Fruit fly (Drosophila melanogaster) whole organism, embryonic: ENCODE measurements around the gene zf30C.
A peak's percentile ranks its signal among the peaks of the same experiment; 100 is the strongest.

Source experiments
- BtbVII ChIP-seq: fragments of 200-800 bp; sonication (Bioruptor generic); optimal IDR thresholded peaks from 3 replicates; lab custom pipeline; 2017; ENCODE audit warnings: missing biosample characterization, mild to moderate bottlenecking, missing genetic modification characterization
- CG10366 ChIP-seq: fragments of 200-800 bp; sonication (Bioruptor generic); IDR thresholded peaks from 2 replicates; pipeline ENCODE4 v1.3.6; 2022; ENCODE audit warnings: missing biosample characterization, missing genetic modification characterization
- CG11723 ChIP-seq: fragments of 200-800 bp; sonication (Bioruptor generic); optimal IDR thresholded peaks from 2 replicates; lab custom pipeline; 2017; ENCODE audit warnings: missing biosample characterization, mild to moderate bottlenecking, missing genetic modification characterization
- CG1233 ChIP-seq: fragments of 200-800 bp; sonication (Bioruptor generic); optimal IDR thresholded peaks from 4 replicates; lab custom pipeline; 2018; ENCODE audit warnings: missing biosample characterization, mild to moderate bottlenecking, missing genetic modification characterization
- CG13624 ChIP-seq: fragments of 200-800 bp; sonication (Bioruptor generic); optimal IDR thresholded peaks from 2 replicates; lab custom pipeline; 2016; ENCODE audit warnings: missing biosample characterization, missing genetic modification characterization
- CG14014 ChIP-seq: fragments of 200-800 bp; sonication (Bioruptor generic); IDR thresholded peaks from 2 replicates; pipeline ENCODE4 v1.3.6; 2022; ENCODE audit warnings: missing biosample characterization, missing genetic modification characterization
- CG1529 ChIP-seq: fragments of 200-800 bp; sonication (Bioruptor generic); optimal IDR thresholded peaks from 3 replicates; lab custom pipeline; 2018; ENCODE audit warnings: missing biosample characterization, missing genetic modification characterization
- CG17359 ChIP-seq: fragments of 200-800 bp; sonication (Bioruptor generic); optimal IDR thresholded peaks from 3 replicates; lab custom pipeline; 2018; ENCODE audit warnings: missing biosample characterization, mild to moderate bottlenecking, missing genetic modification characterization, moderate library complexity
- CG17802 ChIP-seq: fragments of 200-800 bp; sonication (Bioruptor generic); optimal IDR thresholded peaks from 2 replicates; lab custom pipeline; 2018; ENCODE audit warnings: missing biosample characterization, mild to moderate bottlenecking, missing genetic modification characterization, moderate library complexity
- CG18262 ChIP-seq: fragments of 200-800 bp; optimal IDR thresholded peaks from 3 replicates; lab custom pipeline; 2019; ENCODE audit warnings: missing biosample characterization, mild to moderate bottlenecking, missing genetic modification characterization, moderate library complexity
- CG2712 ChIP-seq: fragments of 200-800 bp; optimal IDR thresholded peaks from 3 replicates; lab custom pipeline; 2019; ENCODE audit warnings: missing biosample characterization, mild to moderate bottlenecking, missing genetic modification characterization, moderate library complexity
- CG2889 ChIP-seq: fragments of 200-800 bp; sonication (Bioruptor generic); IDR thresholded peaks from 3 replicates; pipeline ENCODE4 v1.3.6; 2022; ENCODE audit warnings: missing biosample characterization, missing genetic modification characterization
- CG30020 ChIP-seq: fragments of 200-800 bp; optimal IDR thresholded peaks from 2 replicates; lab custom pipeline; 2019; ENCODE audit warnings: missing biosample characterization, mild to moderate bottlenecking, missing genetic modification characterization, moderate library complexity
- CG31441 ChIP-seq: fragments of 200-800 bp; sonication (Bioruptor generic); IDR thresholded peaks from 2 replicates; pipeline ENCODE4 v1.3.6; 2022; ENCODE audit warnings: missing biosample characterization, missing genetic modification characterization
- CG3838 ChIP-seq: fragments of 200-800 bp; sonication (Bioruptor generic); optimal IDR thresholded peaks from 3 replicates; lab custom pipeline; 2016; ENCODE audit warnings: missing biosample characterization, missing genetic modification characterization
- CG3847 ChIP-seq: fragments of 200-800 bp; sonication (Bioruptor generic); IDR thresholded peaks from 2 replicates; pipeline ENCODE4 v1.3.6; 2022; ENCODE audit warnings: missing biosample characterization, missing genetic modification characterization
- CG3995 ChIP-seq: fragments of 200-800 bp; sonication (Bioruptor generic); optimal IDR thresholded peaks from 3 replicates; lab custom pipeline; 2016; ENCODE audit warnings: missing biosample characterization, missing genetic modification characterization
- CG6683 ChIP-seq: fragments of 200-800 bp; sonication (Bioruptor generic); optimal IDR thresholded peaks from 2 replicates; lab custom pipeline; 2017; ENCODE audit warnings: missing biosample characterization, mild to moderate bottlenecking, missing genetic modification characterization, missing genetic modification reagents
- CG6689 ChIP-seq: fragments of 200-800 bp; sonication (Bioruptor generic); IDR thresholded peaks from 2 replicates; pipeline ENCODE4 v1.3.6; 2022; ENCODE audit warnings: missing biosample characterization, missing genetic modification characterization
- CG7357 ChIP-seq: fragments of 200-800 bp; sonication (Bioruptor generic); IDR thresholded peaks from 3 replicates; pipeline ENCODE4 v1.3.6; 2022; ENCODE audit warnings: missing biosample characterization, missing genetic modification characterization
- CG8359 ChIP-seq: fragments of 200-800 bp; sonication (Bioruptor generic); optimal IDR thresholded peaks from 2 replicates; lab custom pipeline; 2017; ENCODE audit warnings: missing biosample characterization, mild to moderate bottlenecking, missing genetic modification characterization, borderline replicate concordance
- CoRest ChIP-seq: fragments of 200-800 bp; sonication (Bioruptor generic); optimal IDR thresholded peaks from 3 replicates; lab custom pipeline; 2018; ENCODE audit warnings: missing biosample characterization, mild to moderate bottlenecking, missing genetic modification characterization, moderate library complexity
- CrebB ChIP-seq: fragments of 200-800 bp; sonication (Bioruptor generic); optimal IDR thresholded peaks from 3 replicates; lab custom pipeline; 2018; ENCODE audit warnings: missing biosample characterization, mild to moderate bottlenecking, missing genetic modification characterization
- HLH54F ChIP-seq: fragments of 200-800 bp; sonication (Bioruptor generic); optimal IDR thresholded peaks from 3 replicates; lab custom pipeline; 2016; ENCODE audit warnings: missing biosample characterization, missing genetic modification characterization
- Lpt ChIP-seq: fragments of >200 bp; optimal IDR thresholded peaks from 2 replicates; lab custom pipeline; 2018; ENCODE audit warnings: missing biosample characterization, missing genetic modification characterization
- Meics ChIP-seq: fragments of 200-800 bp; sonication (Bioruptor generic); optimal IDR thresholded peaks from 2 replicates; lab custom pipeline; 2017; ENCODE audit warnings: missing biosample characterization, mild to moderate bottlenecking, missing genetic modification characterization
- Mes4 ChIP-seq: fragments of 200-800 bp; sonication (Bioruptor generic); optimal IDR thresholded peaks from 2 replicates; lab custom pipeline; 2016; ENCODE audit warnings: missing biosample characterization, missing genetic modification characterization
- Neu2 ChIP-seq: fragments of 200-800 bp; sonication (Bioruptor generic); optimal IDR thresholded peaks from 3 replicates; lab custom pipeline; 2016; ENCODE audit warnings: missing biosample characterization, missing genetic modification characterization, borderline replicate concordance
- Oaz ChIP-seq: fragments of 200-800 bp; sonication (Bioruptor generic); IDR thresholded peaks from 2 replicates; pipeline ENCODE4 v1.3.6; 2022; ENCODE audit warnings: missing biosample characterization, missing genetic modification characterization
- Oli ChIP-seq: fragments of 200-800 bp; sonication (Bioruptor generic); optimal IDR thresholded peaks from 2 replicates; lab custom pipeline; 2018; ENCODE audit warnings: missing biosample characterization, mild to moderate bottlenecking, missing genetic modification characterization, moderate library complexity
- PHDP ChIP-seq: fragments of 200-800 bp; sonication (Bioruptor generic); optimal IDR thresholded peaks from 3 replicates; lab custom pipeline; 2018; ENCODE audit warnings: missing biosample characterization, mild to moderate bottlenecking, missing genetic modification characterization, moderate library complexity
- Rx ChIP-seq: fragments of 200-800 bp; sonication (Bioruptor generic); IDR thresholded peaks from 2 replicates; pipeline ENCODE4 v1.3.6; 2022; ENCODE audit warnings: missing biosample characterization, missing genetic modification characterization
- corto ChIP-seq: fragments of 200-800 bp; sonication (Bioruptor generic); optimal IDR thresholded peaks from 2 replicates; lab custom pipeline; 2016; ENCODE audit warnings: missing biosample characterization, mild to moderate bottlenecking, missing genetic modification characterization, moderate library complexity
- dati ChIP-seq: fragments of 200-800 bp; sonication (Bioruptor generic); IDR thresholded peaks from 2 replicates; pipeline ENCODE4 v1.3.6; 2022; ENCODE audit warnings: missing biosample characterization, missing genetic modification characterization
- disco-r ChIP-seq: fragments of 200-800 bp; sonication (Bioruptor generic); optimal IDR thresholded peaks from 2 replicates; lab custom pipeline; 2016; ENCODE audit warnings: missing biosample characterization, missing genetic modification characterization
- dm ChIP-seq: fragments of 200-800 bp; sonication (Bioruptor generic); optimal IDR thresholded peaks from 3 replicates; lab custom pipeline; 2016; ENCODE audit warnings: missing biosample characterization, missing genetic modification characterization
- dpn ChIP-seq, 2 experiments: fragments of 200-800 bp; sonication (Bioruptor generic); optimal IDR thresholded peaks; 3 replicates each; lab custom pipeline; 2016; ENCODE audit warnings: missing biosample characterization in 2 of 2, missing genetic modification characterization in 2 of 2
- dysf ChIP-seq: fragments of 200-800 bp; sonication (Bioruptor generic); IDR thresholded peaks from 3 replicates; pipeline ENCODE4 v1.3.6; 2022; ENCODE audit warnings: missing biosample characterization, missing genetic modification characterization
- gsb-n ChIP-seq: fragments of 200-800 bp; sonication (Bioruptor generic); optimal IDR thresholded peaks from 3 replicates; lab custom pipeline; 2018; ENCODE audit warnings: missing biosample characterization, mild to moderate bottlenecking, missing genetic modification characterization
- gt ChIP-seq: fragments of 200-800 bp; sonication (Bioruptor generic); IDR thresholded peaks from 2 replicates; pipeline ENCODE4 v1.3.6; 2022; ENCODE audit warnings: missing biosample characterization, missing genetic modification characterization
- ham ChIP-seq: fragments of 200-800 bp; sonication (Bioruptor generic); IDR thresholded peaks from 2 replicates; pipeline ENCODE4 v1.3.6; 2022; ENCODE audit warnings: missing biosample characterization, missing genetic modification characterization
- hbn ChIP-seq: fragments of 200-800 bp; sonication (Bioruptor generic); IDR thresholded peaks from 2 replicates; pipeline ENCODE4 v1.3.6; 2022; ENCODE audit warnings: missing biosample characterization, missing genetic modification characterization; ENCODE audit not compliant: partially characterized antibody
- kay ChIP-seq: fragments of 200-800 bp; sonication (Bioruptor generic); optimal IDR thresholded peaks from 2 replicates; lab custom pipeline; 2016; ENCODE audit warnings: missing biosample characterization, missing genetic modification characterization
- ssp ChIP-seq: fragments of 200-800 bp; sonication (Bioruptor generic); IDR thresholded peaks from 2 replicates; pipeline ENCODE4 v1.3.6; 2022; ENCODE audit warnings: missing biosample characterization, missing genetic modification characterization
- tap ChIP-seq: fragments of 200-800 bp; optimal IDR thresholded peaks from 3 replicates; lab custom pipeline; 2019; ENCODE audit warnings: missing biosample characterization, mild to moderate bottlenecking, missing genetic modification characterization, moderate library complexity
- ttk ChIP-seq: fragments of 200-800 bp; sonication (Bioruptor generic); IDR thresholded peaks from 2 replicates; pipeline ENCODE4 v2.1.2; 2022; ENCODE audit warnings: missing biosample characterization, missing genetic modification characterization
- vfl ChIP-seq: fragments of 200-800 bp; sonication (Bioruptor generic); optimal IDR thresholded peaks from 2 replicates; lab custom pipeline; 2016; ENCODE audit warnings: missing biosample characterization, missing genetic modification characterization
- wor ChIP-seq: fragments of 200-800 bp; sonication (Bioruptor generic); IDR thresholded peaks from 2 replicates; pipeline ENCODE4 v1.3.6; 2022; ENCODE audit warnings: missing biosample characterization, missing genetic modification characterization
- zfh1 ChIP-seq: fragments of 200-800 bp; sonication (Bioruptor generic); IDR thresholded peaks from 3 replicates; pipeline ENCODE4 v1.3.6; 2022; ENCODE audit warnings: missing biosample characterization, missing genetic modification characterization

The zf30C gene

dm6 chr2L:9757990-9758814 lies at the start of gene zf30C (continued):
- TF ChIP-seq tap, result no peak
- peak; percentile 86 for TF ChIP-seq zfh1 (GFP tag; lab: Robert Waterston, UW)
- TF ChIP-seq kay (GFP tag; lab: Kevin White, UChicago), result peak; percentile 76
- TF ChIP-seq CG1233 (GFP tag; lab: Kevin White, UChicago), result peak; percentile 62
- peak; percentile 57 for TF ChIP-seq BtbVII (GFP tag; lab: Kevin White, UChicago)
- TF ChIP-seq disco-r (GFP tag; lab: Kevin White, UChicago), result peak; percentile 62
- TF ChIP-seq CG6689 (GFP tag; lab: Robert Waterston, UW), result peak; percentile 73
- TF ChIP-seq CG11723, result peak; percentile 78
- peak; percentile 76 for TF ChIP-seq PHDP
- peak; percentile 84 for TF ChIP-seq ttk (GFP tag; lab: Robert Waterston, UW)
- TF ChIP-seq Mes4 (GFP tag; lab: Kevin White, UChicago), result peak; percentile 82
- peak; percentile 63 for TF ChIP-seq Oaz (GFP tag; lab: Robert Waterston, UW)
- TF ChIP-seq CG2712 (tag; lab: Kevin White, UChicago), result peak; percentile 79
- peak; percentile 81 for TF ChIP-seq Meics (GFP tag; lab: Kevin White, UChicago)
- TF ChIP-seq CG17802 (tag; lab: Kevin White, UChicago), result peak; percentile 70
- peak; percentile 30 for TF ChIP-seq corto (GFP tag; lab: Kevin White, UChicago)
- peak; percentile 90 for TF ChIP-seq CG13624 (GFP tag; lab: Kevin White, UChicago)
- peak; percentile 72 for TF ChIP-seq Oli (tag; lab: Kevin White, UChicago)
- peak; percentile 85 for TF ChIP-seq vfl
- peak; percentile 54; the same call in 1 of the 2 replicates for TF ChIP-seq wor (GFP tag; lab: Robert Waterston, UW)
- TF ChIP-seq Lpt, result no peak
- peak; percentile 76 for TF ChIP-seq CG17359 (tag; lab: Kevin White, UChicago)
- peak; percentile 77 for TF ChIP-seq Rx (GFP tag; lab: Robert Waterston, UW)
- peak; percentile 93 for TF ChIP-seq HLH54F (GFP tag; lab: Kevin White, UChicago)
- TF ChIP-seq CG10366 (GFP tag; lab: Robert Waterston, UW), result peak; percentile 82
- peak; percentile 51 for TF ChIP-seq CG1529
- TF ChIP-seq Neu2 (GFP tag; lab: Kevin White, UChicago), result peak; percentile 74
- peak; percentile 38 for TF ChIP-seq CG8359
- TF ChIP-seq CG7357, result peak; percentile 63; the same call in 1 of the 3 replicates
- TF ChIP-seq CG18262 (tag; lab: Kevin White, UChicago), result peak; percentile 70
- 0 out of 2 replicates have a peak, but pooled peaks have one; percentile 20 for TF ChIP-seq hbn (GFP tag; lab: Robert Waterston, UW)
- peak; percentile 47; the same call in 1 of the 2 replicates for TF ChIP-seq gt
- peak; percentile 51 for TF ChIP-seq CG6683 (GFP tag; lab: Kevin White, UChicago)
- peak; percentile 82 for TF ChIP-seq dysf (GFP tag; lab: Robert Waterston, UW)
- peak; percentile 90 to 93 for TF ChIP-seq dpn (GFP tag; optimal IDR thresholded peaks at IDR 0.05; lab: Kevin White, UChicago)
- TF ChIP-seq CrebB (tag; lab: Kevin White, UChicago), result peak; percentile 61
- peak; percentile 86 for TF ChIP-seq CG3847 (GFP tag; lab: Robert Waterston, UW)
- peak; percentile 37 for TF ChIP-seq CG30020 (tag; lab: Kevin White, UChicago)
- TF ChIP-seq CG3995, result peak; percentile 25
- TF ChIP-seq dm (GFP tag; lab: Kevin White, UChicago), result peak; percentile 77
- peak; percentile 79 for TF ChIP-seq CoRest (tag; lab: Kevin White, UChicago)
- TF ChIP-seq CG3838, result peak; percentile 55
- TF ChIP-seq gsb-n (tag; lab: Kevin White, UChicago), result peak; percentile 58
- TF ChIP-seq CG14014 (GFP tag; lab: Robert Waterston, UW), result peak; percentile 84
- peak; percentile 44 for TF ChIP-seq CG31441 (GFP tag; lab: Robert Waterston, UW)
- peak; percentile 76 for TF ChIP-seq CG2889 (GFP tag; lab: Robert Waterston, UW)
- peak; percentile 55; the same call in 1 of the 2 replicates for TF ChIP-seq dati (GFP tag; lab: Robert Waterston, UW)
- TF ChIP-seq ssp (GFP tag; lab: Robert Waterston, UW), result peak; percentile 70
- 0 out of 2 replicates have a peak, but pooled peaks have one; percentile 23 for TF ChIP-seq ham (GFP tag; lab: Robert Waterston, UW)
